Fruit fly (Drosophila melanogaster) whole organism, embryonic: ENCODE results near the gene CG34107.

Experiments
- Atf3 ChIP-seq: fragments of 200-800 bp; sonication (Bioruptor generic); optimal IDR thresholded peaks from 3 replicates; lab custom pipeline; 2016; ENCODE audit warnings: missing biosample characterization, missing genetic modification characterization
- BEAF-32 ChIP-seq: fragments of 200-800 bp; sonication (Bioruptor generic); optimal IDR thresholded peaks from 3 replicates; lab custom pipeline; 2017; ENCODE audit warnings: missing biosample characterization, missing genetic modification characterization, mild to moderate bottlenecking, moderate library complexity, missing genetic modification reagents
- BtbVII ChIP-seq: fragments of 200-800 bp; sonication (Bioruptor generic); optimal IDR thresholded peaks from 3 replicates; lab custom pipeline; 2017; ENCODE audit warnings: missing biosample characterization, mild to moderate bottlenecking, missing genetic modification characterization
- Bteb2 ChIP-seq: fragments of 200-800 bp; sonication (Bioruptor generic); optimal IDR thresholded peaks from 2 replicates; lab custom pipeline; 2016; ENCODE audit warnings: missing biosample characterization, missing genetic modification characterization
- CG10431 ChIP-seq: fragments of 200-800 bp; sonication (Bioruptor generic); optimal IDR thresholded peaks from 3 replicates; lab custom pipeline; 2018; ENCODE audit warnings: missing biosample characterization, mild to moderate bottlenecking, missing genetic modification characterization
- CG12219 ChIP-seq: fragments of 200-800 bp; sonication (Bioruptor generic); optimal IDR thresholded peaks from 3 replicates; lab custom pipeline; 2018; ENCODE audit warnings: missing biosample characterization, mild to moderate bottlenecking, missing genetic modification characterization
- CG13624 ChIP-seq: fragments of 200-800 bp; sonication (Bioruptor generic); optimal IDR thresholded peaks from 2 replicates; lab custom pipeline; 2016; ENCODE audit warnings: missing biosample characterization, missing genetic modification characterization
- CG15514 ChIP-seq: fragments of 200-800 bp; sonication (Bioruptor generic); optimal IDR thresholded peaks from 3 replicates; lab custom pipeline; 2017; ENCODE audit warnings: missing biosample characterization, missing genetic modification characterization, mild to moderate bottlenecking, moderate library complexity, missing genetic modification reagents
- CG15601 ChIP-seq: fragments of 200-800 bp; sonication (Bioruptor generic); optimal IDR thresholded peaks from 3 replicates; lab custom pipeline; 2019; ENCODE audit warnings: missing biosample characterization, mild to moderate bottlenecking, missing genetic modification characterization, moderate library complexity
- CG15696 ChIP-seq: fragments of 200-800 bp; sonication (Bioruptor generic); optimal IDR thresholded peaks from 2 replicates; lab custom pipeline; 2019; ENCODE audit warnings: missing biosample characterization, mild to moderate bottlenecking, missing genetic modification characterization, moderate library complexity
- CG16863 ChIP-seq: fragments of 200-800 bp; sonication (Bioruptor generic); optimal IDR thresholded peaks from 3 replicates; lab custom pipeline; 2016; ENCODE audit warnings: missing biosample characterization, missing genetic modification characterization
- CG17328 ChIP-seq: fragments of 200-800 bp; sonication (Bioruptor generic); IDR thresholded peaks from 2 replicates; pipeline ENCODE4 v1.3.6; 2022; ENCODE audit warnings: missing biosample characterization, missing genetic modification characterization
- CG18011 ChIP-seq: fragments of 200-800 bp; sonication (Bioruptor generic); optimal IDR thresholded peaks from 2 replicates; lab custom pipeline; 2017; ENCODE audit warnings: missing biosample characterization, missing genetic modification characterization, mild to moderate bottlenecking, moderate library complexity, missing genotype
- CG2129 ChIP-seq: fragments of 200-800 bp; sonication (Bioruptor generic); IDR thresholded peaks from 2 replicates; pipeline ENCODE4 v1.3.6; 2022; ENCODE audit warnings: missing biosample characterization, missing genetic modification characterization; ENCODE audit not compliant: partially characterized antibody
- CG3065 ChIP-seq: fragments of 200-800 bp; sonication (Bioruptor generic); optimal IDR thresholded peaks from 2 replicates; lab custom pipeline; 2016; ENCODE audit warnings: missing biosample characterization, missing genetic modification characterization
- CG9437 ChIP-seq: fragments of 200-800 bp; sonication (Bioruptor generic); optimal IDR thresholded peaks from 2 replicates; lab custom pipeline; 2018; ENCODE audit warnings: missing biosample characterization, mild to moderate bottlenecking, missing genetic modification characterization
- CG9727 ChIP-seq: fragments of 200-800 bp; sonication (Bioruptor generic); optimal IDR thresholded peaks from 3 replicates; lab custom pipeline; 2017; ENCODE audit warnings: missing biosample characterization, mild to moderate bottlenecking, missing genetic modification characterization
- CG9797 ChIP-seq: fragments of 200-800 bp; sonication (Bioruptor generic); optimal IDR thresholded peaks from 3 replicates; lab custom pipeline; 2018; ENCODE audit warnings: missing biosample characterization, mild to moderate bottlenecking, missing genetic modification characterization
- CG9932 ChIP-seq: fragments of 200-800 bp; sonication (Bioruptor generic); IDR thresholded peaks from 2 replicates; pipeline ENCODE4 v1.3.6; 2022; ENCODE audit warnings: missing biosample characterization, missing genetic modification characterization
- CkIIα-i1 ChIP-seq: fragments of 200-800 bp; sonication (Bioruptor generic); IDR thresholded peaks from 2 replicates; pipeline ENCODE4 v1.3.6; 2022; ENCODE audit warnings: missing biosample characterization, missing genetic modification characterization
- Dip3 ChIP-seq: fragments of 200-800 bp; sonication (Bioruptor generic); optimal IDR thresholded peaks from 3 replicates; lab custom pipeline; 2016; ENCODE audit warnings: missing biosample characterization, missing genetic modification characterization
- Dll ChIP-seq: fragments of 200-800 bp; sonication (Bioruptor generic); IDR thresholded peaks from 4 replicates; pipeline ENCODE4 v1.3.6; 2022; ENCODE audit warnings: missing biosample characterization, missing genetic modification characterization; ENCODE audit not compliant: partially characterized antibody
- ERR ChIP-seq: fragments of 200-800 bp; sonication (Bioruptor generic); optimal IDR thresholded peaks from 2 replicates; lab custom pipeline; 2016; ENCODE audit warnings: missing biosample characterization, missing genetic modification characterization
- Gsc ChIP-seq: fragments of 200-800 bp; sonication (Bioruptor generic); IDR thresholded peaks from 2 replicates; pipeline ENCODE4 v1.3.6; 2022; ENCODE audit warnings: missing biosample characterization, missing genetic modification characterization
- MTF-1 ChIP-seq: fragments of 200-800 bp; sonication (Bioruptor generic); optimal IDR thresholded peaks from 2 replicates; lab custom pipeline; 2018; ENCODE audit warnings: missing biosample characterization, mild to moderate bottlenecking, missing genetic modification characterization, borderline replicate concordance
- Nf-YB ChIP-seq: fragments of 200-800 bp; sonication (Bioruptor generic); optimal IDR thresholded peaks from 3 replicates; lab custom pipeline; 2019; ENCODE audit warnings: missing biosample characterization, mild to moderate bottlenecking, missing genetic modification characterization, moderate library complexity
- Poxn ChIP-seq: fragments of 200-800 bp; sonication (Bioruptor generic); IDR thresholded peaks from 2 replicates; pipeline ENCODE4 v1.3.6; 2022; ENCODE audit warnings: missing biosample characterization, missing genetic modification characterization
- Ravus ChIP-seq: fragments of 200-800 bp; sonication (Bioruptor generic); IDR thresholded peaks from 2 replicates; pipeline ENCODE4 v1.3.6; 2022; ENCODE audit warnings: missing biosample characterization, missing genetic modification characterization
- Scr ChIP-seq: fragments of 200-800 bp; sonication (Bioruptor generic); IDR thresholded peaks from 2 replicates; pipeline ENCODE4 v1.3.6; 2022; ENCODE audit warnings: missing biosample characterization, missing genetic modification characterization; ENCODE audit not compliant: partially characterized antibody
- Taf1 ChIP-seq: fragments of 200-800 bp; sonication (Bioruptor generic); IDR thresholded peaks from 2 replicates; pipeline ENCODE4 v1.3.6; 2022; ENCODE audit warnings: missing biosample characterization, missing genetic modification characterization
- ase ChIP-seq: fragments of 200-800 bp; sonication (Bioruptor generic); IDR thresholded peaks from 3 replicates; pipeline ENCODE4 v1.3.6; 2022; ENCODE audit warnings: missing biosample characterization, missing genetic modification characterization
- bigmax ChIP-seq: fragments of 200-800 bp; sonication (Bioruptor generic); optimal IDR thresholded peaks from 2 replicates; lab custom pipeline; 2018; ENCODE audit warnings: missing biosample characterization, mild to moderate bottlenecking, missing genetic modification characterization
- chinmo ChIP-seq: fragments of 200-800 bp; sonication (Bioruptor generic); IDR thresholded peaks from 4 replicates; pipeline ENCODE4 v1.3.6; 2022; ENCODE audit warnings: missing biosample characterization, missing genetic modification characterization; ENCODE audit not compliant: partially characterized antibody
- da ChIP-seq: fragments of 200-800 bp; sonication (Bioruptor generic); optimal IDR thresholded peaks from 2 replicates; lab custom pipeline; 2016; ENCODE audit warnings: missing biosample characterization, missing genetic modification characterization
- dm ChIP-seq: fragments of 200-800 bp; sonication (Bioruptor generic); optimal IDR thresholded peaks from 3 replicates; lab custom pipeline; 2016; ENCODE audit warnings: missing biosample characterization, missing genetic modification characterization
- emc ChIP-seq: fragments of 200-800 bp; sonication (Bioruptor generic); optimal IDR thresholded peaks from 2 replicates; lab custom pipeline; 2016; ENCODE audit warnings: missing biosample characterization, missing genetic modification characterization
- fd102C ChIP-seq: fragments of 200-800 bp; sonication (Bioruptor generic); optimal IDR thresholded peaks from 2 replicates; lab custom pipeline; 2018; ENCODE audit warnings: missing biosample characterization, mild to moderate bottlenecking, missing genetic modification characterization, moderate library complexity
- fru ChIP-seq: fragments of >200 bp; optimal IDR thresholded peaks from 2 replicates; lab custom pipeline; 2017
- gsb-n ChIP-seq: fragments of 200-800 bp; sonication (Bioruptor generic); optimal IDR thresholded peaks from 3 replicates; lab custom pipeline; 2018; ENCODE audit warnings: missing biosample characterization, mild to moderate bottlenecking, missing genetic modification characterization
- ind ChIP-seq: fragments of 200-800 bp; sonication (Bioruptor generic); optimal IDR thresholded peaks from 3 replicates; lab custom pipeline; 2016; ENCODE audit warnings: missing biosample characterization, missing genetic modification characterization
- nerfin-1 ChIP-seq: fragments of 200-800 bp; sonication (Bioruptor generic); optimal IDR thresholded peaks from 3 replicates; lab custom pipeline; 2019; ENCODE audit warnings: missing biosample characterization, mild to moderate bottlenecking, missing genetic modification characterization, moderate library complexity
- odd ChIP-seq: fragments of 200-800 bp; sonication (Bioruptor generic); optimal IDR thresholded peaks from 2 replicates; lab custom pipeline; 2017; ENCODE audit warnings: missing biosample characterization, mild to moderate bottlenecking, missing genetic modification characterization
- pho ChIP-seq: fragments of 200-800 bp; sonication (Bioruptor generic); optimal IDR thresholded peaks from 2 replicates; lab custom pipeline; 2016; ENCODE audit warnings: missing biosample characterization, missing genetic modification characterization
- pita ChIP-seq: fragments of 200-800 bp; sonication (Bioruptor generic); optimal IDR thresholded peaks from 2 replicates; lab custom pipeline; 2017; ENCODE audit warnings: missing biosample characterization, mild to moderate bottlenecking, missing genetic modification characterization
- row ChIP-seq: fragments of 200-800 bp; sonication (Bioruptor generic); IDR thresholded peaks from 3 replicates; pipeline ENCODE4 v1.3.6; 2022; ENCODE audit warnings: missing biosample characterization, missing genetic modification characterization
- slou ChIP-seq: fragments of 200-800 bp; sonication (Bioruptor generic); optimal IDR thresholded peaks from 3 replicates; lab custom pipeline; 2016; ENCODE audit warnings: missing biosample characterization, missing genetic modification characterization
- so ChIP-seq: fragments of 200-800 bp; sonication (Bioruptor generic); IDR thresholded peaks from 3 replicates; pipeline ENCODE4 v1.3.6; 2022; ENCODE audit warnings: missing biosample characterization, missing genetic modification characterization
- sob ChIP-seq: fragments of 200-800 bp; sonication (Bioruptor generic); IDR thresholded peaks from 2 replicates; pipeline ENCODE4 v1.3.6; 2022; ENCODE audit warnings: missing biosample characterization, missing genetic modification characterization
- stc ChIP-seq: fragments of 200-800 bp; sonication (Bioruptor generic); IDR thresholded peaks from 2 replicates; pipeline ENCODE4 v1.3.6; 2022; ENCODE audit warnings: missing biosample characterization, missing genetic modification characterization
- sug ChIP-seq: fragments of 200-800 bp; optimal IDR thresholded peaks from 2 replicates; lab custom pipeline; 2019; ENCODE audit warnings: missing biosample characterization, mild to moderate bottlenecking, missing genetic modification characterization, moderate library complexity
- toy ChIP-seq: fragments of 200-800 bp; sonication (Bioruptor generic); IDR thresholded peaks from 2 replicates; pipeline ENCODE4 v1.3.6; 2022; ENCODE audit warnings: missing biosample characterization, missing genetic modification characterization

CG34107 gene

dm6 chr3R:10268865-10269442, 44.2 kb downstream of the CG34107 start (continued):
- TF ChIP-seq nerfin-1 (peak; percentile 11), chinmo (no peak), CG17328 (GFP tag; lab: Robert Waterston, UW) (peak; percentile 84), CG3065 (GFP tag; lab: Kevin White, UChicago) (no peak), BEAF-32 (GFP tag; lab: Kevin White, UChicago) (no peak), stc (GFP tag; lab: Robert Waterston, UW) (peak; percentile 85), Scr (GFP tag; lab: Robert Waterston, UW) (no peak), emc (GFP tag; lab: Kevin White, UChicago) (peak; percentile 34), Bteb2 (GFP tag; lab: Kevin White, UChicago) (peak; percentile 53), CG15696 (tag; lab: Kevin White, UChicago) (no peak), CG2129 (GFP tag; lab: Robert Waterston, UW) (no peak), dm (GFP tag; lab: Kevin White, UChicago) (peak; percentile 40), CG15601 (no peak), toy (GFP tag; lab: Robert Waterston, UW) (peak; percentile 29; the same call in 1 of the 2 replicates), Nf-YB (no peak), Dip3 (GFP tag; lab: Kevin White, UChicago) (peak; percentile 52), CG9727 (GFP tag; lab: Kevin White, UChicago) (no peak), CG15514 (GFP tag; lab: Kevin White, UChicago) (peak; percentile 41), ind (GFP tag; lab: Kevin White, UChicago) (peak; percentile 71), fru (lab: Kevin White, UChicago) (no peak), CG13624 (peak; percentile 6), Gsc (no peak), Poxn (no peak), row (GFP tag; lab: Robert Waterston, UW) (peak; percentile 72), sug (tag; lab: Kevin White, UChicago) (no peak), CG12219 (GFP tag; lab: Kevin White, UChicago) (peak; percentile 29), MTF-1 (GFP tag; lab: Kevin White, UChicago) (no peak), CG9437 (GFP tag; lab: Kevin White, UChicago) (no peak), CG10431 (GFP tag; lab: Kevin White, UChicago) (no peak), odd (GFP tag; lab: Kevin White, UChicago) (no peak), bigmax (GFP tag; lab: Kevin White, UChicago) (no peak), pho (GFP tag; lab: Kevin White, UChicago) (peak; percentile 38), slou (GFP tag; lab: Kevin White, UChicago) (no peak), gsb-n (tag; lab: Kevin White, UChicago) (peak; percentile 14), fd102C (no peak), Atf3 (GFP tag; lab: Kevin White, UChicago) (peak; percentile 57), BtbVII (GFP tag; lab: Kevin White, UChicago) (no peak), ERR (GFP tag; lab: Kevin White, UChicago) (peak; percentile 42), Dll (GFP tag; lab: Robert Waterston, UW) (no peak), da (GFP tag; lab: Kevin White, UChicago) (no peak), CG16863 (GFP tag; lab: Kevin White, UChicago) (peak; percentile 11), sob (peak; percentile 82), pita (GFP tag; lab: Kevin White, UChicago) (no peak), ase (GFP tag; lab: Robert Waterston, UW) (peak; percentile 66; the same call in 1 of the 3 replicates), so (GFP tag; lab: Robert Waterston, UW) (peak; percentile 76), CkIIα-i1 (GFP tag; lab: Robert Waterston, UW) (0 out of 2 replicates have a peak, but pooled peaks have one; percentile 10), CG18011 (no peak), CG9932 (GFP tag; lab: Robert Waterston, UW) (peak; percentile 72), CG9797 (no peak), Taf1 (GFP tag; lab: Robert Waterston, UW) (peak; percentile 72), Ravus (peak; percentile 53)
